Worm (Caenorhabditis elegans): ENCODE data around the gene T22B7.8.

DNA sequence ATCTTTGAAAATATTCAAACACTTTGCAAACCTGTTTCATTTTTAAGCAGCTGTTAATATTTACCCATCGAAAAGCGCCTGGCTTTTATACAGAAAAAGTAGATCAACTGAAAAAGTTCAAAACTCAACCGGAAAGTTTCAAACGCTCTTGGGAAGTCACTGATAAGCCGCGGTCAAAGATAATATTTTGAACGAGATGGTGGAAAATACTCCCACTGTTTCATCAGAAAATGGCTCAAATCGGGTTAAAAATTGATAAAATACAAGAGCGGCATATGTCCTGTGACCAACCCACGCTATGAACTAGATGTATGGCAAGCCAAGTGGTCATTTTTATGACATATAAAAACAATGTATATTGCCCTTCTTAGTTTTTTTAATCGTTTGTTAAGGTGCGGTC is 32.5 kb upstream of the T22B7.8 start, which contains the start of gene sulp-2:
- TF ChIP-seq lin-54 (GFP tag; optimal IDR thresholded peaks at IDR 0.05) (no peak), ama-1 (optimal IDR thresholded peaks at IDR 0.05) (no peak), ama-1 (GFP tag; optimal IDR thresholded peaks at IDR 0.05) (no peak), unc-130 (GFP tag; optimal IDR thresholded peaks at IDR 0.05) (no peak)
